Fruit fly (Drosophila melanogaster) whole organism, embryonic: ENCODE measurements around the gene Hs2st.

Source experiments
- Adf1 ChIP-seq: fragments of 200-800 bp; sonication (Bioruptor generic); IDR thresholded peaks from 2 replicates; pipeline ENCODE4 v1.3.6; 2022; ENCODE audit warnings: missing biosample characterization, missing genetic modification characterization
- C15 ChIP-seq: fragments of 200-800 bp; sonication (Bioruptor generic); IDR thresholded peaks from 3 replicates; pipeline ENCODE4 v1.3.6; 2022; ENCODE audit warnings: missing biosample characterization, missing genetic modification characterization
- CG10321 ChIP-seq: fragments of 200-800 bp; sonication (Bioruptor generic); IDR thresholded peaks from 2 replicates; pipeline ENCODE4 v1.3.6; 2022; ENCODE audit warnings: missing biosample characterization, missing genetic modification characterization
- CG12769 ChIP-seq: fragments of 200-800 bp; sonication (Bioruptor generic); optimal IDR thresholded peaks from 2 replicates; lab custom pipeline; 2019; ENCODE audit warnings: missing biosample characterization, mild to moderate bottlenecking, missing genetic modification characterization, moderate library complexity
- CG13775 ChIP-seq: fragments of 200-800 bp; sonication (Bioruptor generic); optimal IDR thresholded peaks from 3 replicates; lab custom pipeline; 2017; ENCODE audit warnings: missing biosample characterization, mild to moderate bottlenecking, missing genetic modification characterization
- CG13894 ChIP-seq: fragments of 200-800 bp; sonication (Bioruptor generic); optimal IDR thresholded peaks from 3 replicates; lab custom pipeline; 2018; ENCODE audit warnings: missing biosample characterization, mild to moderate bottlenecking, missing genetic modification characterization, moderate library complexity
- CG1529 ChIP-seq: fragments of 200-800 bp; sonication (Bioruptor generic); optimal IDR thresholded peaks from 3 replicates; lab custom pipeline; 2018; ENCODE audit warnings: missing biosample characterization, missing genetic modification characterization
- CG15479 ChIP-seq: fragments of 200-800 bp; sonication (Bioruptor generic); optimal IDR thresholded peaks from 3 replicates; lab custom pipeline; 2019; ENCODE audit warnings: missing biosample characterization, mild to moderate bottlenecking, missing genetic modification characterization, moderate library complexity
- CG1647 ChIP-seq: fragments of 200-800 bp; sonication (Bioruptor generic); optimal IDR thresholded peaks from 3 replicates; lab custom pipeline; 2016; ENCODE audit warnings: missing biosample characterization, missing genetic modification characterization
- CG17186 ChIP-seq: fragments of 200-800 bp; sonication (Bioruptor generic); optimal IDR thresholded peaks from 3 replicates; lab custom pipeline; 2017; ENCODE audit warnings: missing biosample characterization, missing genetic modification reagents, missing genetic modification characterization
- CG18262 ChIP-seq: fragments of 200-800 bp; optimal IDR thresholded peaks from 3 replicates; lab custom pipeline; 2019; ENCODE audit warnings: missing biosample characterization, mild to moderate bottlenecking, missing genetic modification characterization, moderate library complexity
- CG18599 ChIP-seq: fragments of 200-800 bp; sonication (Bioruptor generic); optimal IDR thresholded peaks from 3 replicates; lab custom pipeline; 2017; ENCODE audit warnings: missing biosample characterization, missing genetic modification characterization, mild to moderate bottlenecking, moderate library complexity, missing genetic modification reagents
- CG42726 ChIP-seq: fragments of 200-800 bp; sonication (Bioruptor generic); IDR thresholded peaks from 2 replicates; pipeline ENCODE4 v1.3.6; 2022; ENCODE audit warnings: missing biosample characterization, missing genetic modification characterization; ENCODE audit not compliant: partially characterized antibody
- CG6791 ChIP-seq: fragments of 200-800 bp; sonication (Bioruptor generic); IDR thresholded peaks from 3 replicates; pipeline ENCODE4 v1.3.6; 2022; ENCODE audit warnings: missing biosample characterization, missing genetic modification characterization; ENCODE audit not compliant: partially characterized antibody
- CG7556 ChIP-seq: fragments of 200-800 bp; sonication (Bioruptor generic); optimal IDR thresholded peaks from 2 replicates; lab custom pipeline; 2017; ENCODE audit warnings: missing biosample characterization, mild to moderate bottlenecking, missing genetic modification characterization
- CG7745 ChIP-seq: fragments of 200-800 bp; sonication (Bioruptor generic); optimal IDR thresholded peaks from 2 replicates; lab custom pipeline; 2018; ENCODE audit warnings: missing biosample characterization, mild to moderate bottlenecking, missing genetic modification characterization, moderate library complexity
- CG7839 ChIP-seq: fragments of 200-800 bp; sonication (Bioruptor generic); optimal IDR thresholded peaks from 3 replicates; lab custom pipeline; 2018; ENCODE audit warnings: missing biosample characterization, mild to moderate bottlenecking, missing genetic modification characterization, moderate library complexity
- CG8089 ChIP-seq: fragments of 200-800 bp; sonication (Bioruptor generic); optimal IDR thresholded peaks from 3 replicates; lab custom pipeline; 2016; ENCODE audit warnings: missing biosample characterization, missing genetic modification characterization
- CG8924 ChIP-seq: fragments of 200-800 bp; optimal IDR thresholded peaks from 3 replicates; lab custom pipeline; 2019; ENCODE audit warnings: missing biosample characterization, mild to moderate bottlenecking, missing genetic modification characterization, moderate library complexity
- CG9817 ChIP-seq: fragments of 200-800 bp; sonication (Bioruptor generic); optimal IDR thresholded peaks from 2 replicates; lab custom pipeline; 2018; ENCODE audit warnings: missing biosample characterization, mild to moderate bottlenecking, missing genetic modification characterization, moderate library complexity
- D19A ChIP-seq: fragments of 200-800 bp; optimal IDR thresholded peaks from 3 replicates; lab custom pipeline; 2019; ENCODE audit warnings: missing biosample characterization, mild to moderate bottlenecking, missing genetic modification characterization, moderate library complexity
- Eip74EF ChIP-seq, 2 experiments: fragments of 200-800 bp in 1 of 2; fragments of >200 bp in 1 of 2; sonication (Bioruptor generic) in 1 of 2; optimal IDR thresholded peaks; 2 replicates each; lab custom pipeline; 2017 to 2019; ENCODE audit warnings: missing biosample characterization in 2 of 2, missing genetic modification characterization in 2 of 2, mild to moderate bottlenecking in 1 of 2, moderate library complexity in 1 of 2
- Ets65A ChIP-seq: fragments of 200-800 bp; sonication (Bioruptor generic); peaks from one replicate; lab custom pipeline; 2016; ENCODE audit warnings: missing biosample characterization, missing genetic modification characterization
- Hmx ChIP-seq: fragments of 200-800 bp; sonication (Bioruptor generic); optimal IDR thresholded peaks from 2 replicates; lab custom pipeline; 2016; ENCODE audit warnings: missing biosample characterization, missing genetic modification characterization
- Hr3 ChIP-seq: fragments of 200-800 bp; sonication (Bioruptor generic); optimal IDR thresholded peaks from 3 replicates; lab custom pipeline; 2016; ENCODE audit warnings: missing biosample characterization, missing genetic modification characterization
- NFAT ChIP-seq: fragments of 200-800 bp; sonication (Bioruptor generic); IDR thresholded peaks from 2 replicates; pipeline ENCODE4 v1.3.6; 2022; ENCODE audit warnings: missing biosample characterization, missing genetic modification characterization
- Ravus ChIP-seq: fragments of 200-800 bp; sonication (Bioruptor generic); IDR thresholded peaks from 2 replicates; pipeline ENCODE4 v1.3.6; 2022; ENCODE audit warnings: missing biosample characterization, missing genetic modification characterization
- Rx ChIP-seq: fragments of 200-800 bp; sonication (Bioruptor generic); IDR thresholded peaks from 2 replicates; pipeline ENCODE4 v1.3.6; 2022; ENCODE audit warnings: missing biosample characterization, missing genetic modification characterization
- Side ChIP-seq: fragments of 200-800 bp; sonication (Bioruptor generic); optimal IDR thresholded peaks from 2 replicates; lab custom pipeline; 2016; ENCODE audit warnings: missing biosample characterization, missing genetic modification characterization
- Ssrp ChIP-seq: fragments of 200-800 bp; sonication (Bioruptor generic); optimal IDR thresholded peaks from 2 replicates; lab custom pipeline; 2018; ENCODE audit warnings: missing biosample characterization, mild to moderate bottlenecking, missing genetic modification characterization, moderate library complexity
- Stat92E ChIP-seq, 3 experiments: fragments of >200 bp in 2 of 3; fragments of 200-800 bp in 1 of 3; sonication (Bioruptor generic) in 1 of 3; optimal IDR thresholded peaks; 2 replicates each; lab custom pipeline; 2017 to 2019; ENCODE audit warnings: missing biosample characterization in 3 of 3, missing genetic modification characterization in 3 of 3, mild to moderate bottlenecking in 1 of 3, moderate library complexity in 1 of 3
- ash1 ChIP-seq: fragments of 200-800 bp; sonication (Bioruptor generic); optimal IDR thresholded peaks from 2 replicates; lab custom pipeline; 2018; ENCODE audit warnings: missing biosample characterization, mild to moderate bottlenecking, missing genetic modification characterization
- bsh ChIP-seq, 2 experiments: fragments of 200-800 bp; sonication (Bioruptor generic); optimal IDR thresholded peaks; 2 replicates each; lab custom pipeline; 2017 to 2018; ENCODE audit warnings: mild to moderate bottlenecking in 2 of 2, missing biosample characterization in 2 of 2, missing genetic modification characterization in 2 of 2, moderate library complexity in 1 of 2
- btn ChIP-seq: fragments of 200-800 bp; sonication (Bioruptor generic); optimal IDR thresholded peaks from 2 replicates; lab custom pipeline; 2016; ENCODE audit warnings: missing biosample characterization, missing genetic modification characterization
- cwo ChIP-seq: fragments of 200-800 bp; sonication (Bioruptor generic); optimal IDR thresholded peaks from 3 replicates; lab custom pipeline; 2017; ENCODE audit warnings: missing biosample characterization, missing genetic modification characterization, mild to moderate bottlenecking, moderate library complexity, missing genetic modification reagents
- inv ChIP-seq: fragments of 200-800 bp; sonication (Bioruptor generic); IDR thresholded peaks from 2 replicates; pipeline ENCODE4 v1.3.6; 2022; ENCODE audit warnings: missing biosample characterization, missing genetic modification characterization; ENCODE audit not compliant: partially characterized antibody
- pb ChIP-seq: fragments of 200-800 bp; sonication (Bioruptor generic); optimal IDR thresholded peaks from 3 replicates; lab custom pipeline; 2016; ENCODE audit warnings: missing biosample characterization, missing genetic modification characterization
- peb ChIP-seq: fragments of 200-800 bp; sonication (Bioruptor generic); IDR thresholded peaks from 2 replicates; pipeline ENCODE4 v1.3.6; 2022; ENCODE audit warnings: missing biosample characterization, missing genetic modification characterization
- prd ChIP-seq, 3 experiments: fragments of >200 bp in 2 of 3; fragments of 200-800 bp in 1 of 3; sonication (Bioruptor generic) in 1 of 3; optimal IDR thresholded peaks in 2 of 3; IDR thresholded peaks in 1 of 3; 2 replicates in 2 of 3; 3 replicates in 1 of 3; pipeline versions ENCODE4 v1.3.6 to Lab custom; 2017 to 2022; ENCODE audit warnings: missing biosample characterization in 1 of 3, missing genetic modification characterization in 1 of 3
- sc ChIP-seq, 3 experiments: fragments of >200 bp in 2 of 3; fragments of 200-800 bp in 1 of 3; sonication (Bioruptor generic) in 1 of 3; optimal IDR thresholded peaks; 2 replicates in 2 of 3; 3 replicates in 1 of 3; lab custom pipeline; 2017; ENCODE audit warnings: mild to moderate bottlenecking in 1 of 3, missing biosample characterization in 1 of 3, missing genetic modification characterization in 1 of 3, missing genetic modification reagents in 1 of 3
- shn ChIP-seq: fragments of 200-800 bp; sonication (Bioruptor generic); optimal IDR thresholded peaks from 3 replicates; lab custom pipeline; 2016; ENCODE audit warnings: missing biosample characterization, missing genetic modification characterization
- so ChIP-seq: fragments of 200-800 bp; sonication (Bioruptor generic); IDR thresholded peaks from 3 replicates; pipeline ENCODE4 v1.3.6; 2022; ENCODE audit warnings: missing biosample characterization, missing genetic modification characterization
- trem ChIP-seq: fragments of 200-800 bp; optimal IDR thresholded peaks from 3 replicates; lab custom pipeline; 2019; ENCODE audit warnings: missing biosample characterization, mild to moderate bottlenecking, missing genetic modification characterization, moderate library complexity
- zfh2 ChIP-seq: fragments of 200-800 bp; sonication (Bioruptor generic); optimal IDR thresholded peaks from 2 replicates; lab custom pipeline; 2016; ENCODE audit warnings: missing biosample characterization, missing genetic modification characterization

The Hs2st gene

DNA sequence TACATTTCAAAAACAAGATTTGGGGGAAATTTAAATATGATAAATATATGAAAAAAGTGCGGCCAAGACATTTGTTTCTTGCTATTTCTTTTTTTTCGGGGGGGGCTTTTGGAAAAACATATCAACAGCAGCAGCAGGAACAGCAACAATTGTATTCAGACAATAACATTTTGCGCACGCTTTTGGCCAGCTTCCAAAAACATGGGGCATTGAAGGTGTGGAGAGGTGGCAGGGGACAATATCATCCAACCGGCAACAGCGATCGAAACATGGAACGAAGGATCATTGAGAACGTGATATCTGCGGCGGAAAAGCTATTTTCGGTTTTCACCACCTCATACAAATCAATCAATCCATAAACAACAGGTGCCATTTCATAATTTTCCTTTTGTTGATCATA is 42.6 kb downstream of the Hs2st start (continued):
- TF ChIP-seq so (GFP tag; lab: Robert Waterston, UW) (no peak), CG8089 (GFP tag; lab: Kevin White, UChicago) (no peak), shn (GFP tag; lab: Kevin White, UChicago) (no peak), btn (no peak), CG15479 (no peak), prd (optimal IDR thresholded peaks at IDR 0.05; lab: Kevin White, UChicago) (no peak), prd (GFP tag; IDR thresholded peaks at IDR 0.05; lab: Robert Waterston, UW) (no peak), CG18262 (no peak), CG17186 (GFP tag; lab: Kevin White, UChicago) (no peak), CG7556 (GFP tag; lab: Kevin White, UChicago) (no peak), cwo (GFP tag; lab: Kevin White, UChicago) (peak; percentile 68), CG12769 (peak; percentile 59), CG6791 (GFP tag; lab: Robert Waterston, UW) (0 out of 3 replicates have a peak, but pooled peaks have one; percentile 22), CG7839 (tag; lab: Kevin White, UChicago) (no peak)

DNA sequence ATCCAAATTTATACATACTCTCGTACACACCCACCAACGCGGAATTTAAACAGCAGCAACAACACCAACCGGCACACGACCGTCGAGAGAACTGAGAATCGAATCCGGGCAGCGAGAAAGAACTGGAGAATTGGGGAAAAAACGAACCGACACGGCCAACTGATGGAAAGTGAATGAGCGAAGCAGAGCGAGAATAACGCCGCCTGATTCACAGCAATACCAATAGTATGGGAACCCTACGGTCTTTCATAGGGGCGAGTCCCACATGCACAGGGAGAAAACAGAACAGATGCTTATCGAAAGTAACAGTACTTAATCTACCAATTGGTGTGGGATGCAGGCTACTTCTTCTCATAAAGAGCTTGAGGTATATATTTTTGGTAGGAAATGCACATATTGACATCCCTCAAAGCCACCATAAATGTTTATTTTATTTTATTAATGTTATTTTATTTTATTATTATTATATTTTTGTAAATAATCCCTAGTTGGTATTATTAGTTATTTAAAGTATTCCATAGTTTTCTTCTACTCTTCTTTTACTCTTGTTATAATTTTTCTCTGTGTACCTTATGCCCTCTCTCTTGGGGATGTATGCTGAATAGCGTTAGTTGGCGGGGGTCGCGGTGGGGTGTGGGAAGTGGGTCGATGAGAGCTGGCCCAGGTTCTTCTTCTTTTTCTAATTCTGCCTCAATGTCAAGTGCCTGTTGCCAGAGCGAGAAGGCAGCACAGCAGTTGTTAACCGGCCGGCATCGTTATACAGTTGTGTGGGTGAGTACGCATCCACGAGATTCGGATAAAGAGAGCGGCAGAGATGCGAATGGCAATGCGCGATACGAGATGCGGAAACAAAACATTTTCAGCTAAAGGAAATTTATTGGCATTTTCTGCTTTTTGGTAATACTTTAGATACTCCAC is 46.0 kb downstream of the Hs2st start, which contains the start of gene CG17544:
Gene CG17544, minus strand, starts transcription at position 177 of the 918 bp plus-strand sequence.
- no peak for TF ChIP-seq sc (optimal IDR thresholded peaks at IDR 0.05; lab: Kevin White, UChicago)
- TF ChIP-seq sc (GFP tag; optimal IDR thresholded peaks at IDR 0.05; lab: Kevin White, UChicago), result peak; percentile 78
- TF ChIP-seq CG1529 (GFP tag; lab: Kevin White, UChicago), result no peak
- TF ChIP-seq Side, result peak; percentile 23
- peak in 1 of 2 experiments; percentile 22 for TF ChIP-seq Eip74EF (GFP tag; optimal IDR thresholded peaks at IDR 0.05; lab: Kevin White, UChicago)
- TF ChIP-seq cwo (GFP tag; lab: Kevin White, UChicago), result peak; percentile 87
- TF ChIP-seq Ravus (GFP tag; lab: Robert Waterston, UW), result no peak
- no peak for TF ChIP-seq peb (GFP tag; lab: Robert Waterston, UW)
- TF ChIP-seq bsh (GFP tag; optimal IDR thresholded peaks at IDR 0.05; lab: Kevin White, UChicago), result peak; percentile 72 to 86
- peak; percentile 58 for TF ChIP-seq zfh2 (GFP tag; lab: Kevin White, UChicago)
- peak; percentile 75 for TF ChIP-seq trem (tag; lab: Kevin White, UChicago)
- peak; percentile 89 for TF ChIP-seq CG13775 (GFP tag; lab: Kevin White, UChicago)
- TF ChIP-seq CG13894, result peak; percentile 84
- peak; percentile 100 for TF ChIP-seq CG8089 (GFP tag; lab: Kevin White, UChicago)
- TF ChIP-seq Rx (GFP tag; lab: Robert Waterston, UW), result peak; percentile 52; the same call in 1 of the 2 replicates
- TF ChIP-seq NFAT (GFP tag; lab: Robert Waterston, UW), result peak; percentile 70
- no peak for TF ChIP-seq Hmx
- no peak for TF ChIP-seq ash1 (GFP tag; lab: Kevin White, UChicago)
- TF ChIP-seq D19A (tag; lab: Kevin White, UChicago), result peak; percentile 71
- TF ChIP-seq inv (GFP tag; lab: Robert Waterston, UW), result no peak
- peak; percentile 48; the same call in 1 of the 2 replicates for TF ChIP-seq Adf1
- no peak for TF ChIP-seq btn
- TF ChIP-seq CG8924 (tag; lab: Kevin White, UChicago), result peak; percentile 92
- TF ChIP-seq CG9817, result peak; percentile 74
- no peak for TF ChIP-seq C15 (GFP tag; lab: Robert Waterston, UW)
- TF ChIP-seq CG7839 (tag; lab: Kevin White, UChicago), result peak; percentile 74
- peak; percentile 76 for TF ChIP-seq Ssrp
- no peak for TF ChIP-seq pb (GFP tag; lab: Kevin White, UChicago)
- peak; percentile 90 for TF ChIP-seq CG10321
- peak; percentile 86 for TF ChIP-seq Hr3 (GFP tag; lab: Kevin White, UChicago)
- TF ChIP-seq CG42726 (GFP tag; lab: Robert Waterston, UW), result no peak
- peak; percentile 91 for TF ChIP-seq Ets65A (GFP tag; lab: Kevin White, UChicago)
- no peak for TF ChIP-seq CG7745
- TF ChIP-seq CG18599 (GFP tag; lab: Kevin White, UChicago), result peak; percentile 94
- TF ChIP-seq Stat92E (GFP tag; optimal IDR thresholded peaks at IDR 0.05; lab: Kevin White, UChicago), result no peak
- TF ChIP-seq CG1647 (GFP tag; lab: Kevin White, UChicago), result no peak
